Fruit fly (Drosophila melanogaster) whole organism, prepupa: ENCODE results near the gene CSN6.

Experiments used
- Blimp-1 ChIP-seq: fragments of 200-800 bp; sonication (Bioruptor generic); optimal IDR thresholded peaks from 3 replicates; lab custom pipeline; 2017; ENCODE audit warnings: missing biosample characterization, missing genetic modification characterization, mild to moderate bottlenecking, moderate library complexity, missing genetic modification reagents
- CG10631 ChIP-seq: fragments of 200-800 bp; sonication (Bioruptor generic); optimal IDR thresholded peaks from 2 replicates; lab custom pipeline; 2016; ENCODE audit warnings: missing biosample characterization, missing genetic modification characterization
- CG10669 ChIP-seq: fragments of 200-800 bp; sonication (Bioruptor generic); optimal IDR thresholded peaks from 3 replicates; lab custom pipeline; 2018; ENCODE audit warnings: missing biosample characterization, mild to moderate bottlenecking, missing genetic modification characterization, moderate library complexity
- CG11294 ChIP-seq: fragments of 200-800 bp; sonication (Bioruptor generic); IDR thresholded peaks from 2 replicates; pipeline ENCODE4 v1.3.6; 2022; ENCODE audit warnings: missing biosample characterization, missing genetic modification characterization
- CG11762 ChIP-seq: fragments of 200-800 bp; sonication (Bioruptor generic); optimal IDR thresholded peaks from 3 replicates; lab custom pipeline; 2016; ENCODE audit warnings: missing biosample characterization, missing genetic modification characterization; ENCODE audit not compliant: insufficient read depth
- CG11902 ChIP-seq: fragments of 200-800 bp; sonication (Bioruptor generic); optimal IDR thresholded peaks from 3 replicates; lab custom pipeline; 2016; ENCODE audit warnings: missing biosample characterization, missing genetic modification characterization
- CG1621 ChIP-seq: fragments of 200-800 bp; sonication (Bioruptor generic); optimal IDR thresholded peaks from 3 replicates; lab custom pipeline; 2018; ENCODE audit warnings: missing biosample characterization, mild to moderate bottlenecking, missing genetic modification characterization
- CG16779 ChIP-seq: fragments of 200-800 bp; sonication (Bioruptor generic); optimal IDR thresholded peaks from 3 replicates; lab custom pipeline; 2017; ENCODE audit warnings: missing biosample characterization, mild to moderate bottlenecking, missing genetic modification characterization
- CG3032 ChIP-seq: fragments of 200-800 bp; optimal IDR thresholded peaks from 2 replicates; lab custom pipeline; 2019; ENCODE audit warnings: missing biosample characterization, mild to moderate bottlenecking, missing genetic modification characterization, moderate library complexity
- CG32006 ChIP-seq: fragments of 200-800 bp; sonication (Bioruptor generic); optimal IDR thresholded peaks from 3 replicates; lab custom pipeline; 2017; ENCODE audit warnings: missing biosample characterization, mild to moderate bottlenecking, missing genetic modification characterization
- CG34406 ChIP-seq: fragments of 200-800 bp; sonication (Bioruptor generic); optimal IDR thresholded peaks from 3 replicates; lab custom pipeline; 2016; ENCODE audit warnings: missing biosample characterization, missing genetic modification characterization
- CG3919 ChIP-seq: fragments of 200-800 bp; sonication (Bioruptor generic); optimal IDR thresholded peaks from 3 replicates; lab custom pipeline; 2016; ENCODE audit warnings: missing biosample characterization, missing genetic modification characterization
- CG4318 ChIP-seq: fragments of 200-800 bp; sonication (Bioruptor generic); optimal IDR thresholded peaks from 3 replicates; lab custom pipeline; 2017; ENCODE audit warnings: missing biosample characterization, mild to moderate bottlenecking, missing genetic modification characterization
- CG6163 ChIP-seq: fragments of 200-800 bp; sonication (Bioruptor generic); IDR thresholded peaks from 3 replicates; pipeline ENCODE4 v1.3.6; 2022; ENCODE audit warnings: missing biosample characterization, missing genetic modification characterization
- CG6792 ChIP-seq: fragments of 200-800 bp; sonication (Bioruptor generic); optimal IDR thresholded peaks from 3 replicates; lab custom pipeline; 2016; ENCODE audit warnings: missing biosample characterization, missing genetic modification characterization
- CG6854 ChIP-seq: fragments of 200-800 bp; sonication (Bioruptor generic); optimal IDR thresholded peaks from 2 replicates; lab custom pipeline; 2017; ENCODE audit warnings: missing biosample characterization, mild to moderate bottlenecking, missing genetic modification characterization
- CG7368 ChIP-seq: fragments of 200-800 bp; sonication (Bioruptor generic); optimal IDR thresholded peaks from 3 replicates; lab custom pipeline; 2016; ENCODE audit warnings: missing biosample characterization, missing genetic modification characterization
- CG8319 ChIP-seq: fragments of 200-800 bp; sonication (Bioruptor generic); optimal IDR thresholded peaks from 3 replicates; lab custom pipeline; 2016; ENCODE audit warnings: missing biosample characterization, missing genetic modification characterization
- CG9139 ChIP-seq: fragments of 200-800 bp; sonication (Bioruptor generic); optimal IDR thresholded peaks from 3 replicates; lab custom pipeline; 2017; ENCODE audit warnings: missing biosample characterization, mild to moderate bottlenecking, missing genetic modification characterization
- Eip75B ChIP-seq: fragments of 200-800 bp; sonication (Bioruptor generic); optimal IDR thresholded peaks from 3 replicates; lab custom pipeline; 2016; ENCODE audit warnings: missing biosample characterization, missing genetic modification characterization
- Eip78C ChIP-seq: fragments of 200-800 bp; sonication (Bioruptor generic); peaks from one replicate; lab custom pipeline; 2016; ENCODE audit warnings: missing biosample characterization, missing genetic modification characterization
- Ets21C ChIP-seq: fragments of 200-800 bp; sonication (Bioruptor generic); optimal IDR thresholded peaks from 3 replicates; lab custom pipeline; 2016; ENCODE audit warnings: missing biosample characterization, missing genetic modification characterization
- Ets96B ChIP-seq: fragments of 200-800 bp; optimal IDR thresholded peaks from 2 replicates; lab custom pipeline; 2019; ENCODE audit warnings: missing biosample characterization, mild to moderate bottlenecking, missing genetic modification characterization, moderate library complexity
- Hr38 ChIP-seq: sonication (Bioruptor generic); optimal IDR thresholded peaks from 2 replicates; lab custom pipeline; 2016; ENCODE audit warnings: missing biosample characterization, missing genetic modification characterization
- Hr39 ChIP-seq: fragments of 200-800 bp; sonication (Bioruptor generic); optimal IDR thresholded peaks from 2 replicates; lab custom pipeline; 2016; ENCODE audit warnings: missing biosample characterization, missing genetic modification characterization
- Hr4 ChIP-seq: fragments of 200-800 bp; sonication (Bioruptor generic); optimal IDR thresholded peaks from 3 replicates; lab custom pipeline; 2016; ENCODE audit warnings: missing biosample characterization, missing genetic modification characterization
- Lpt ChIP-seq: fragments of 200-800 bp; sonication (Bioruptor generic); optimal IDR thresholded peaks from 3 replicates; lab custom pipeline; 2016; ENCODE audit warnings: missing biosample characterization, missing genetic modification characterization
- Met ChIP-seq: fragments of 200-800 bp; sonication (Bioruptor generic); optimal IDR thresholded peaks from 3 replicates; lab custom pipeline; 2016; ENCODE audit warnings: missing biosample characterization, missing genetic modification characterization
- OdsH ChIP-seq: fragments of 200-800 bp; sonication (Bioruptor generic); optimal IDR thresholded peaks from 3 replicates; lab custom pipeline; 2016; ENCODE audit warnings: missing biosample characterization, missing genetic modification characterization
- Smox ChIP-seq: fragments of 200-800 bp; sonication (Bioruptor generic); optimal IDR thresholded peaks from 3 replicates; lab custom pipeline; 2016; ENCODE audit warnings: missing biosample characterization, missing genetic modification characterization
- Sox102F ChIP-seq: fragments of 200-800 bp; sonication (Bioruptor generic); optimal IDR thresholded peaks from 2 replicates; lab custom pipeline; 2016; ENCODE audit warnings: missing biosample characterization, mild to moderate bottlenecking, missing genetic modification characterization
- Sox14 ChIP-seq: fragments of 200-800 bp; sonication (Bioruptor generic); optimal IDR thresholded peaks from 3 replicates; lab custom pipeline; 2016; ENCODE audit warnings: missing biosample characterization, missing genetic modification characterization
- Sox15 ChIP-seq: fragments of 200-800 bp; sonication (Bioruptor generic); optimal IDR thresholded peaks from 3 replicates; lab custom pipeline; 2016; ENCODE audit warnings: missing biosample characterization, missing genetic modification characterization
- achi ChIP-seq: fragments of 200-800 bp; sonication (Bioruptor generic); optimal IDR thresholded peaks from 3 replicates; lab custom pipeline; 2016; ENCODE audit warnings: missing biosample characterization, missing genetic modification characterization
- acj6 ChIP-seq: fragments of 200-800 bp; sonication (Bioruptor generic); optimal IDR thresholded peaks from 3 replicates; lab custom pipeline; 2016; ENCODE audit warnings: missing biosample characterization, missing genetic modification characterization
- dac ChIP-seq: fragments of 200-800 bp; sonication (Bioruptor generic); optimal IDR thresholded peaks from 2 replicates; lab custom pipeline; 2017; ENCODE audit warnings: missing biosample characterization, mild to moderate bottlenecking, missing genetic modification characterization
- eg ChIP-seq: fragments of 200-800 bp; sonication (Bioruptor generic); IDR thresholded peaks from 3 replicates; pipeline ENCODE4 v1.3.6; 2022; ENCODE audit warnings: missing biosample characterization, missing genetic modification characterization
- fd59A ChIP-seq: fragments of 200-800 bp; sonication (Bioruptor generic); optimal IDR thresholded peaks from 2 replicates; lab custom pipeline; 2017; ENCODE audit warnings: missing biosample characterization, mild to moderate bottlenecking, missing genetic modification characterization, missing genetic modification reagents
- fd85E ChIP-seq: fragments of 200-800 bp; sonication (Bioruptor generic); optimal IDR thresholded peaks from 3 replicates; lab custom pipeline; 2016; ENCODE audit warnings: missing biosample characterization, missing genetic modification characterization
- fkh ChIP-seq: fragments of 200-800 bp; sonication (Bioruptor generic); optimal IDR thresholded peaks from 3 replicates; lab custom pipeline; 2017; ENCODE audit warnings: missing biosample characterization, mild to moderate bottlenecking, missing genetic modification characterization, moderate library complexity
- salr ChIP-seq, 2 experiments: fragments of 200-800 bp; sonication (Bioruptor generic); optimal IDR thresholded peaks; 3 replicates each; lab custom pipeline; 2016 to 2018; ENCODE audit warnings: missing biosample characterization in 2 of 2, missing genetic modification characterization in 2 of 2, mild to moderate bottlenecking in 1 of 2
- spab ChIP-seq: fragments of 200-800 bp; sonication (Bioruptor generic); optimal IDR thresholded peaks from 2 replicates; lab custom pipeline; 2017; ENCODE audit warnings: missing biosample characterization, mild to moderate bottlenecking, missing genetic modification characterization, missing genetic modification reagents
- ss ChIP-seq, 2 experiments: fragments of 200-800 bp; sonication (Bioruptor generic); optimal IDR thresholded peaks; 2 replicates in 1 of 2; 3 replicates in 1 of 2; lab custom pipeline; 2017 to 2018; ENCODE audit warnings: mild to moderate bottlenecking in 2 of 2, missing biosample characterization in 2 of 2, missing genetic modification characterization in 2 of 2, moderate library complexity in 1 of 2
- topi ChIP-seq: fragments of 200-800 bp; sonication (Bioruptor generic); optimal IDR thresholded peaks from 3 replicates; lab custom pipeline; 2016; ENCODE audit warnings: missing biosample characterization, missing genetic modification characterization
- vri ChIP-seq: fragments of 200-800 bp; sonication (Bioruptor generic); optimal IDR thresholded peaks from 3 replicates; lab custom pipeline; 2016; ENCODE audit warnings: missing biosample characterization, mild to moderate bottlenecking, missing genetic modification characterization

CSN6 gene

dm6 chr3R:22584582-22584981, 4.0 kb downstream of the CSN6 start, which contains the start of the genes CG33107 and CG6937:
TSS of gene CG33107 (minus strand) at chr3R:22584718.
TSS of gene CG6937 (plus strand) at chr3R:22584773.
- TF ChIP-seq Hr4 (GFP tag; lab: Kevin White, UChicago) (no peak), Eip78C (GFP tag; lab: Kevin White, UChicago) (peak; percentile 10), vri (GFP tag; lab: Kevin White, UChicago) (no peak), fkh (GFP tag; lab: Kevin White, UChicago) (peak; percentile 84)

- no peak for TF ChIP-seq vri (GFP tag; lab: Kevin White, UChicago)
- no peak for TF ChIP-seq Hr38 (GFP tag; lab: Kevin White, UChicago)
- no peak for TF ChIP-seq Ets21C
- TF ChIP-seq CG34406 = no peak
- TF ChIP-seq Smox (GFP tag; lab: Kevin White, UChicago) = no peak
- TF ChIP-seq Ets96B (tag; lab: Kevin White, UChicago) = no peak
- TF ChIP-seq CG16779 (tag; lab: Kevin White, UChicago) = no peak
- no peak for TF ChIP-seq fkh (GFP tag; lab: Kevin White, UChicago)
- TF ChIP-seq Met (GFP tag; lab: Kevin White, UChicago) = no peak
- TF ChIP-seq fd85E = no peak
- TF ChIP-seq ss (GFP tag; optimal IDR thresholded peaks at IDR 0.05; lab: Kevin White, UChicago) = no peak
- no peak for TF ChIP-seq CG10669 (GFP tag; lab: Kevin White, UChicago)
- TF ChIP-seq Eip75B (GFP tag; lab: Kevin White, UChicago) = no peak
- TF ChIP-seq CG9139 (GFP tag; lab: Kevin White, UChicago) = no peak
- TF ChIP-seq eg (GFP tag; lab: Robert Waterston, UW) = no peak
- TF ChIP-seq CG6792 = no peak
- no peak for TF ChIP-seq CG11902 (GFP tag; lab: Kevin White, UChicago)
- no peak for TF ChIP-seq CG8319 (GFP tag; lab: Kevin White, UChicago)
- TF ChIP-seq CG3032 (tag; lab: Kevin White, UChicago) = no peak
- TF ChIP-seq CG11294 (GFP tag; lab: Robert Waterston, UW) = no peak
Measured at dm6 chr3R:22586525-22586924, 6.0 kb downstream of the CSN6 start, which contains the start of gene btn. TSS of gene btn (minus strand) at chr3R:22586625.

DNA sequence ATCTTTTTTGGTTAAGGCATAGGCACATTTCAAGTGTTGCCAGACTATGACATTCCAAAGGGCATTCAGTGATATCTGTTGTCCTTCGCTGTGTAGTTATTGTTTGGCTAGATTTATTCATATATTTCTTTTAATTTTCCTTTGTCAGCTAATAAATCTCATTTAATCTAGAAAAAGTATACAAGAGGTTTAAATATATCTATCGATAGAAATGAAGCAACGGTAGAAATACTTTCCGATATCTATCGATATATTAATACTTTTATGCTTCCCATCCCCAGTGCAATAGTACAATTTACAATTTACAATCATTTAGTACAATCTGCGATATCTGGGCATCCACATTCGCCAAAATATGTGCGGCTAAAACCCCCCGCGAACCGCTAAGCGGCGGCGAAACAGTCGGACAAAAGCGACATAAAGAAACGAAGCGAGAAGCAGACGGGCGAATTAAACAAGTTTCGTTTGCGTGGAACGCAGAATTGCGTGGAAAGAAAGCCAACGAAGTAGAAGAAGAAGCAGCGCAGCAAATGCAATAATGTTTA, 6.9 kb downstream of the CSN6 start, which contains the start of gene Efa6:
Gene Efa6 (plus strand): TSS at position 337 of the 545 bp plus-strand sequence.
- TF ChIP-seq Hr38 (GFP tag; lab: Kevin White, UChicago) = no peak
- no peak for TF ChIP-seq CG4318 (GFP tag; lab: Kevin White, UChicago)
- TF ChIP-seq CG32006 = no peak
- TF ChIP-seq Met (GFP tag; lab: Kevin White, UChicago) = no peak
- TF ChIP-seq CG1621 (tag; lab: Kevin White, UChicago) = no peak
- TF ChIP-seq Sox15 (GFP tag; lab: Kevin White, UChicago) = peak; percentile 12
- no peak for TF ChIP-seq CG6792
- TF ChIP-seq dac (GFP tag; lab: Kevin White, UChicago) = no peak
- TF ChIP-seq CG9139 (GFP tag; lab: Kevin White, UChicago) = no peak
- TF ChIP-seq Sox14 (GFP tag; lab: Kevin White, UChicago) = peak; percentile 53
- TF ChIP-seq CG7368 (GFP tag; lab: Kevin White, UChicago) = no peak
- no peak for TF ChIP-seq CG34406
- TF ChIP-seq CG11902 (GFP tag; lab: Kevin White, UChicago) = peak; percentile 21
- no peak for TF ChIP-seq salr (GFP tag; optimal IDR thresholded peaks at IDR 0.05; lab: Kevin White, UChicago)
- TF ChIP-seq vri (GFP tag; lab: Kevin White, UChicago) = no peak
- peak; percentile 40 for TF ChIP-seq topi (GFP tag; lab: Kevin White, UChicago)
- no peak for TF ChIP-seq CG11762 (GFP tag; lab: Kevin White, UChicago)
- TF ChIP-seq fkh (GFP tag; lab: Kevin White, UChicago) = peak; percentile 50
- no peak for TF ChIP-seq Blimp-1
- TF ChIP-seq acj6 (GFP tag; lab: Kevin White, UChicago) = no peak
- TF ChIP-seq Hr39 (GFP tag; lab: Kevin White, UChicago) = peak; percentile 6
- TF ChIP-seq fd59A = no peak
- TF ChIP-seq CG10631 = no peak
- TF ChIP-seq OdsH (GFP tag; lab: Kevin White, UChicago) = no peak
- TF ChIP-seq fd85E = no peak
- TF ChIP-seq ss (GFP tag; optimal IDR thresholded peaks at IDR 0.05; lab: Kevin White, UChicago) = peak in 1 of 2 experiments; percentile 46
- TF ChIP-seq Eip78C (GFP tag; lab: Kevin White, UChicago) = peak; percentile 78
- TF ChIP-seq Ets21C = no peak
- TF ChIP-seq Smox (GFP tag; lab: Kevin White, UChicago) = no peak
- TF ChIP-seq CG3032 (tag; lab: Kevin White, UChicago) = peak; percentile 0
- TF ChIP-seq CG3919 = peak; percentile 35
- peak; percentile 57 for TF ChIP-seq CG6854 (GFP tag; lab: Kevin White, UChicago)
- TF ChIP-seq CG6163 (GFP tag; lab: Robert Waterston, UW) = no peak
- no peak for TF ChIP-seq CG11294 (GFP tag; lab: Robert Waterston, UW)
- TF ChIP-seq spab (GFP tag; lab: Kevin White, UChicago) = no peak
- no peak for TF ChIP-seq Sox102F (GFP tag; lab: Kevin White, UChicago)
- TF ChIP-seq Lpt (GFP tag; lab: Kevin White, UChicago) = no peak
- TF ChIP-seq achi = no peak
